Worm (Caenorhabditis elegans) whole organism, L4 larva: ENCODE data around the gene aakg-5.

Experiments
- D1046.2 ChIP-seq: fragments of 200-800 bp; sonication (Bioruptor generic); IDR thresholded peaks from 2 replicates; pipeline ENCODE4 v1.3.6; 2022; ENCODE audit warnings: missing genetic modification characterization, missing compliant biosample characterization
- F26F4.8 ChIP-seq: fragments of 200-800 bp; sonication (Bioruptor generic); conservative IDR thresholded peaks from 2 replicates; pipeline ENCODE4 v1.3.6; 2022; ENCODE audit warnings: missing genetic modification characterization, missing compliant biosample characterization
- F49E8.2 ChIP-seq: sonication (generic microtip); optimal IDR thresholded peaks from 2 replicates; lab custom pipeline; 2016; ENCODE audit warnings: missing compliant biosample characterization, mild to moderate bottlenecking, missing genetic modification characterization, borderline replicate concordance
- R02D3.7 ChIP-seq: fragments of 150-350 bp; sonication (generic microtip); optimal IDR thresholded peaks from 3 replicates; lab custom pipeline; 2014; ENCODE audit warnings: missing biosample characterization, missing genetic modification characterization
- T20F7.1 ChIP-seq: fragments of 200-800 bp; sonication (Bioruptor generic); optimal IDR thresholded peaks from 2 replicates; lab custom pipeline; 2018; ENCODE audit warnings: mild to moderate bottlenecking, missing genetic modification characterization, missing compliant biosample characterization
- T26A8.4 ChIP-seq: fragments of 200-800 bp; sonication (Bioruptor generic); IDR thresholded peaks from 2 replicates; pipeline ENCODE4 v1.3.6; 2022; ENCODE audit warnings: missing genetic modification characterization, missing compliant biosample characterization
- Y105C5A.15 ChIP-seq: fragments of 200-800 bp; sonication (Bioruptor generic); IDR thresholded peaks from 2 replicates; pipeline ENCODE4 v1.3.6; 2022; ENCODE audit warnings: missing genetic modification characterization, missing compliant biosample characterization
- Y48G9A.11 ChIP-seq: fragments of 200-800 bp; sonication (Bioruptor generic); IDR thresholded peaks from 2 replicates; pipeline ENCODE4 v1.3.6; 2022; ENCODE audit warnings: missing genetic modification reagents, missing genetic modification characterization, missing compliant biosample characterization
- ZK546.5 ChIP-seq, 2 experiments: sonication (generic microtip); optimal IDR thresholded peaks; 2 replicates each; lab custom pipeline; 2017; ENCODE audit warnings: missing biosample characterization in 2 of 2, missing genetic modification characterization in 2 of 2
- aha-1 ChIP-seq: fragments of 150-350 bp; peaks from one replicate; lab custom pipeline; 2014; ENCODE audit warnings: missing biosample characterization, missing genetic modification characterization
- aly-2 ChIP-seq: sonication (generic microtip); optimal IDR thresholded peaks from 2 replicates; lab custom pipeline; 2018; ENCODE audit warnings: missing biosample characterization, missing genetic modification characterization
- arid-1 ChIP-seq: fragments of 200-800 bp; sonication (Bioruptor generic); conservative IDR thresholded peaks from 2 replicates; pipeline ENCODE4 v1.3.6; 2022; ENCODE audit warnings: missing genetic modification reagents, missing genetic modification characterization, missing compliant biosample characterization
- attf-4 ChIP-seq: sonication (generic microtip); optimal IDR thresholded peaks from 3 replicates; lab custom pipeline; 2017; ENCODE audit warnings: missing biosample characterization, missing genetic modification characterization
- ceh-32 ChIP-seq: sonication (generic microtip); optimal IDR thresholded peaks from 2 replicates; lab custom pipeline; 2016; ENCODE audit warnings: mild to moderate bottlenecking, missing genetic modification characterization, missing compliant biosample characterization; ENCODE audit not compliant: poor library complexity
- ces-1 ChIP-seq: fragments of 150-350 bp; sonication (generic microtip); optimal IDR thresholded peaks from 4 replicates; lab custom pipeline; 2014; ENCODE audit warnings: missing biosample characterization, missing genetic modification reagents, missing genetic modification characterization
- cey-2 ChIP-seq: sonication (generic microtip); optimal IDR thresholded peaks from 3 replicates; lab custom pipeline; 2017; ENCODE audit warnings: missing genetic modification characterization, mild to moderate bottlenecking, missing compliant biosample characterization, antibody characterized with exemption, borderline replicate concordance; ENCODE audit not compliant: insufficient read depth
- daf-16 ChIP-seq, 3 experiments: sonication (generic microtip); optimal IDR thresholded peaks; 2 replicates each; lab custom pipeline; 2016 to 2017; ENCODE audit warnings: missing genetic modification characterization in 3 of 3, missing genetic modification reagents in 3 of 3, mild to moderate bottlenecking in 2 of 3, missing compliant biosample characterization in 2 of 3, missing biosample characterization in 1 of 3, moderate library complexity in 1 of 3
- dmd-6 ChIP-seq: fragments of 200-800 bp; sonication (Bioruptor generic); IDR thresholded peaks from 2 replicates; pipeline ENCODE4 v1.3.6; 2022; ENCODE audit warnings: missing genetic modification reagents, missing genetic modification characterization, missing compliant biosample characterization
- dve-1 ChIP-seq: sonication (generic microtip); optimal IDR thresholded peaks from 2 replicates; lab custom pipeline; 2017; ENCODE audit warnings: antibody characterized with exemption, mild to moderate bottlenecking, missing genetic modification characterization, missing compliant biosample characterization; ENCODE audit not compliant: insufficient read depth
- egl-43 ChIP-seq: fragments of 200-800 bp; sonication (Bioruptor generic); IDR thresholded peaks from 2 replicates; pipeline ENCODE4 v1.3.6; 2022; ENCODE audit warnings: missing genetic modification reagents, missing genetic modification characterization, missing compliant biosample characterization
- fkh-10 ChIP-seq: fragments of 150-350 bp; optimal IDR thresholded peaks from 2 replicates; lab custom pipeline; 2014; ENCODE audit warnings: missing biosample characterization, missing genetic modification reagents, missing genetic modification characterization
- gei-8 ChIP-seq: fragments of 200-800 bp; sonication (Bioruptor generic); optimal IDR thresholded peaks from 2 replicates; lab custom pipeline; 2018; ENCODE audit warnings: mild to moderate bottlenecking, missing genetic modification characterization, missing compliant biosample characterization
- lin-13 ChIP-seq: fragments of 150-350 bp; optimal IDR thresholded peaks from 2 replicates; lab custom pipeline; 2014; ENCODE audit warnings: missing biosample characterization, missing genetic modification reagents, missing genetic modification characterization
- lin-15B ChIP-seq: fragments of 150-350 bp; sonication (generic microtip); optimal IDR thresholded peaks from 3 replicates; lab custom pipeline; 2014; ENCODE audit warnings: missing biosample characterization, missing genetic modification characterization
- lin-29 ChIP-seq: fragments of 200-800 bp; sonication (Bioruptor generic); IDR thresholded peaks from 2 replicates; pipeline ENCODE4 v1.3.6; 2022; ENCODE audit warnings: missing genetic modification reagents, missing genetic modification characterization, missing compliant biosample characterization
- lir-3 ChIP-seq: sonication (generic microtip); optimal IDR thresholded peaks from 2 replicates; lab custom pipeline; 2016; ENCODE audit warnings: mild to moderate bottlenecking, missing genetic modification characterization, missing compliant biosample characterization
- madf-5 ChIP-seq, 2 experiments: fragments of 200-800 bp; sonication (Bioruptor generic); IDR thresholded peaks; 2 replicates each; pipeline ENCODE4 v1.3.6; 2022; ENCODE audit warnings: missing compliant biosample characterization in 2 of 2, missing genetic modification characterization in 2 of 2
- madf-9 ChIP-seq: fragments of 200-800 bp; sonication (Bioruptor generic); conservative IDR thresholded peaks from 2 replicates; pipeline ENCODE4 v1.3.6; 2022; ENCODE audit warnings: missing genetic modification reagents, missing genetic modification characterization, missing compliant biosample characterization
- mdl-1 ChIP-seq, 2 experiments: fragments of 150-350 bp in 1 of 2; sonication (generic microtip) in 1 of 2; optimal IDR thresholded peaks; 2 replicates each; lab custom pipeline; 2014 to 2017; ENCODE audit warnings: missing biosample characterization in 2 of 2, missing genetic modification characterization in 2 of 2
- mep-1 ChIP-seq: fragments of 150-350 bp; sonication (generic microtip); optimal IDR thresholded peaks from 3 replicates; lab custom pipeline; 2014; ENCODE audit warnings: missing biosample characterization, missing genetic modification characterization
- mxl-2 ChIP-seq: fragments of 200-800 bp; sonication (Bioruptor generic); conservative IDR thresholded peaks from 2 replicates; pipeline ENCODE4 v1.3.6; 2022; ENCODE audit warnings: missing genetic modification reagents, missing genetic modification characterization, missing compliant biosample characterization
- mxl-3 ChIP-seq: fragments of 200-800 bp; sonication (Bioruptor generic); optimal IDR thresholded peaks from 2 replicates; lab custom pipeline; 2018; ENCODE audit warnings: mild to moderate bottlenecking, missing genetic modification characterization, missing compliant biosample characterization
- nhr-28 ChIP-seq: fragments of 150-350 bp; optimal IDR thresholded peaks from 2 replicates; lab custom pipeline; 2014; ENCODE audit warnings: missing biosample characterization, missing genetic modification characterization
- nhr-41 ChIP-seq: fragments of 200-800 bp; sonication (Bioruptor generic); IDR thresholded peaks from 2 replicates; pipeline ENCODE4 v1.3.6; 2022; ENCODE audit warnings: missing genetic modification reagents, missing genetic modification characterization, missing compliant biosample characterization
- nhr-48 ChIP-seq: sonication (generic microtip); optimal IDR thresholded peaks from 2 replicates; lab custom pipeline; 2016; ENCODE audit warnings: mild to moderate bottlenecking, missing genetic modification characterization, missing compliant biosample characterization
- nhr-6 ChIP-seq: fragments of 150-350 bp; optimal IDR thresholded peaks from 2 replicates; lab custom pipeline; 2014; ENCODE audit warnings: missing biosample characterization, missing genetic modification characterization
- rbr-2 ChIP-seq: sonication (generic microtip); optimal IDR thresholded peaks from 2 replicates; lab custom pipeline; 2016; ENCODE audit warnings: missing genotype, missing genetic modification characterization, missing compliant biosample characterization
- snpc-4 ChIP-seq: fragments of 150-350 bp; optimal IDR thresholded peaks from 2 replicates; lab custom pipeline; 2014; ENCODE audit warnings: missing biosample characterization, missing genetic modification characterization
- spr-1 ChIP-seq: sonication (generic microtip); optimal IDR thresholded peaks from 2 replicates; lab custom pipeline; 2016; ENCODE audit warnings: mild to moderate bottlenecking, missing genetic modification characterization, missing compliant biosample characterization
- tra-1 ChIP-seq: fragments of 200-800 bp; sonication (Bioruptor generic); IDR thresholded peaks from 2 replicates; pipeline ENCODE4 v1.3.6; 2022; ENCODE audit warnings: missing genetic modification reagents, missing genetic modification characterization, missing compliant biosample characterization
- unc-130 ChIP-seq: sonication (generic microtip); optimal IDR thresholded peaks from 2 replicates; lab custom pipeline; 2016; ENCODE audit warnings: missing genetic modification reagents, missing genetic modification characterization, missing compliant biosample characterization
- unc-39 ChIP-seq: sonication (generic microtip); optimal IDR thresholded peaks from 2 replicates; lab custom pipeline; 2017; ENCODE audit warnings: missing biosample characterization, missing genetic modification characterization
- unc-62 ChIP-seq, 3 experiments: fragments of 150-350 bp in 1 of 3; sonication (generic microtip); optimal IDR thresholded peaks in 2 of 3; peaks in 1 of 3; 1 replicate in 1 of 3; 2 replicates in 2 of 3; lab custom pipeline; 2014 to 2017; ENCODE audit warnings: missing biosample characterization in 3 of 3, missing genetic modification characterization in 3 of 3, missing genetic modification reagents in 3 of 3, missing genotype in 1 of 3
- zfp-3 ChIP-seq: fragments of 200-800 bp; sonication (Bioruptor generic); conservative IDR thresholded peaks from 2 replicates; pipeline ENCODE4 v1.3.6; 2022; ENCODE audit warnings: missing genetic modification reagents, missing genetic modification characterization, missing compliant biosample characterization
- ztf-11 ChIP-seq: fragments of 150-350 bp; optimal IDR thresholded peaks from 2 replicates; lab custom pipeline; 2014; ENCODE audit warnings: missing biosample characterization, missing genetic modification characterization
- ztf-7 ChIP-seq: fragments of 150-350 bp; optimal IDR thresholded peaks from 2 replicates; lab custom pipeline; 2014; ENCODE audit warnings: missing biosample characterization, missing genetic modification characterization

Gene aakg-5

DNA sequence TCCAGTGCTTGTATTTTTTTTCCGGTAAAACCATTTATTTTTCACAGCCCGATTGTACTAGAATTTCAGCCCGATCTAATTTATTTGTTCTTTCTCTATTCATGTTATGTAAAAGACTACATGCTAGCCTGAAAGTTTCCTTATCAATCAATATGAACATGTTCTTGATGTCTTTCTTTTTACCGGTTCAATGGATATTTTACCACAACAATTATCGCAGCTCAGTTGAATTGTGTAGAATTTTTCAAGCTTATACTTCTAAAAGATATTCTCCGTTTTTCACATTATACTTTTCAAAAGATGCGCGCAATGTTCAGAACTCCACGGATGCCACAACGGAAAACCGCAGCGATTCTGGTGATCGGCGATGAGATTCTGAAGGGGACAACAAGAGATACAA, 31.1 kb downstream of the aakg-5 start, which contains the start of gene flad-1:
flad-1 (plus strand) TSS at position 301 of the 400 bp plus-strand sequence.
- TF ChIP-seq spr-1 (tag; lab: Kevin White, UChicago) (no peak), R02D3.7 (tag; lab: Kevin White, UChicago) (no peak), unc-130 (GFP tag; lab: Kevin White, UChicago) (no peak), nhr-6 (tag; lab: Kevin White, UChicago) (no peak), dve-1 (tag; lab: Kevin White, UChicago) (no peak), madf-5 (GFP tag; IDR thresholded peaks at IDR 0.05; lab: Robert Waterston, UW) (no peak), D1046.2 (no peak), lir-3 (no peak), Y105C5A.15 (no peak), Y48G9A.11 (GFP tag; lab: Robert Waterston, UW) (no peak), lin-15B (tag; lab: Kevin White, UChicago) (no peak), rbr-2 (tag; lab: Kevin White, UChicago) (no peak), zfp-3 (GFP tag; lab: Robert Waterston, UW) (no peak), cey-2 (tag; lab: Kevin White, UChicago) (no peak), mdl-1 (tag; optimal IDR thresholded peaks at IDR 0.05; lab: Kevin White, UChicago) (no peak), mep-1 (no peak), T26A8.4 (GFP tag; lab: Robert Waterston, UW) (no peak)

DNA sequence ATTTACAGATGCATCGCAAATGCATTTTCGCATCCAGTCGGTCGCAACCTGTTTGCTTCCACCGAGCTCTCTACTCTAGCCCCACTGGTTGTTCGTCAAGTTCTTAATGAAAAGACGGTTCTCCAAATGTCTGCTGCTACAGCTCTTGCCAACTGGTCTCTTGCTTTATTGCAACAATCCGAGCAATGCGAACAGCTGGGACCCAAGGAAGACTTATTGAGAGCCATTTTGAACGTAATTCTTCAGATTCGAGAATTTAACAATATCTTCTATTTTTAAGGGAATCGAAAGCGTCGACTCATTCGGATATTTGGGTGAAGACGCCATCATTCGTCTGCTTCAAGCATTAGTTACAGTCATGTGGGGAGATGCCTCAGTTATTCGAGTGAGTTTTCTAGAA, 31.7 kb downstream of the aakg-5 start:
- TF ChIP-seq rbr-2 (tag; lab: Kevin White, UChicago) (no peak), mxl-2 (GFP tag; lab: Robert Waterston, UW) (no peak), nhr-48 (tag; lab: Kevin White, UChicago) (no peak), ZK546.5 (tag; optimal IDR thresholded peaks at IDR 0.05; lab: Kevin White, UChicago) (no peak), unc-62 (GFP tag; optimal IDR thresholded peaks at IDR 0.05 in 1 of 2; lab: Kevin White, UChicago) (peak in 1 of 2 experiments; percentile 91), unc-62 (tag; optimal IDR thresholded peaks at IDR 0.05; lab: Kevin White, UChicago) (no peak), lin-15B (tag; lab: Kevin White, UChicago) (no peak)

DNA sequence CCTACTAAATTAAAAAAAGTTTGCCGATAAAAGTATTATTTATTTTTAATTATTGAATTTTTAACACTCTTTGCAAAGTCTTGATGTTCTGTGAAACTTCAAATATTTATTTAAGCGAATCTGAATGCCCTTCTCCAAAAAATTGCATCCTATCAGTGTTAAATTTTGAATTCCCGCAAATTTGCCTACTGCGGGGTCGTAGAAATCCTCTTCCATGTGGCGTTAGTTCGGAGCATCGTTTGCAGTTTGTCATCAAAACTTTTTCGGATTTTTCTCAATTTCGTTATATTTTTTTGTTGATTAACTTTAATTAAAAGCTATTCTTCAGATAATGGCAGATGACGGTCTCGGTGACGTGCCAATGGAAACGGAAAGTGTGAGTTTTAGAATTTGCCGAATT, 34.5 kb downstream of the aakg-5 start, which contains the start of gene ufd-3:
ufd-3 (plus strand) TSS at position 324 of the 400 bp plus-strand sequence.
- TF ChIP-seq F26F4.8 (GFP tag; lab: Robert Waterston, UW) (no peak), nhr-6 (tag; lab: Kevin White, UChicago) (peak; percentile 80), ceh-32 (no peak), F49E8.2 (tag; lab: Kevin White, UChicago) (peak; percentile 63), nhr-41 (no peak), lin-13 (GFP tag; lab: Kevin White, UChicago) (peak; percentile 28), nhr-28 (tag; lab: Kevin White, UChicago) (peak; percentile 51), gei-8 (GFP tag; lab: Kevin White, UChicago) (no peak), T20F7.1 (GFP tag; lab: Kevin White, UChicago) (peak; percentile 97), snpc-4 (tag; lab: Kevin White, UChicago) (no peak), aha-1 (tag; lab: Kevin White, UChicago) (peak; percentile 98), daf-16 (GFP tag; optimal IDR thresholded peaks at IDR 0.05; lab: Kevin White, UChicago) (peak in 1 of 2 experiments; percentile 31), daf-16 (tag; optimal IDR thresholded peaks at IDR 0.05; lab: Kevin White, UChicago) (peak; percentile 15), ces-1 (GFP tag; lab: Kevin White, UChicago) (no peak), madf-5 (GFP tag; IDR thresholded peaks at IDR 0.05; lab: Robert Waterston, UW) (peak in 1 of 2 experiments; percentile 14; a peak in 1 of 4 replicates), lin-29 (GFP tag; lab: Robert Waterston, UW) (no peak), aly-2 (tag; lab: Kevin White, UChicago) (no peak), spr-1 (tag; lab: Kevin White, UChicago) (no peak), attf-4 (no peak), arid-1 (GFP tag; lab: Robert Waterston, UW) (0 out of 2 replicates have a peak, but pooled peaks have one; percentile 15), rbr-2 (tag; lab: Kevin White, UChicago) (peak; percentile 66), dmd-6 (peak; percentile 63), madf-9 (peak; percentile 61; the same call in 1 of the 2 replicates), ztf-11 (tag; lab: Kevin White, UChicago) (no peak), fkh-10 (GFP tag; lab: Kevin White, UChicago) (peak; percentile 51), unc-62 (GFP tag; optimal IDR thresholded peaks at IDR 0.05 in 1 of 2; lab: Kevin White, UChicago) (peak in 1 of 2 experiments; percentile 89), unc-62 (tag; optimal IDR thresholded peaks at IDR 0.05; lab: Kevin White, UChicago) (no peak), mxl-3 (peak; percentile 61), tra-1 (GFP tag; lab: Robert Waterston, UW) (no peak; the same call in 1 of the 2 replicates), ztf-7 (tag; lab: Kevin White, UChicago) (no peak), unc-39 (no peak), egl-43 (no peak)
